Fruit fly (Drosophila melanogaster): ENCODE data around the gene CG12991.
A peak's percentile ranks its signal among the peaks of the same experiment; 100 is the strongest.

dm6 chrX:17531549-17532131 lies 48.0 kb upstream of the CG12991 start:
- TF ChIP-seq Dek (tag; optimal IDR thresholded peaks at IDR 0.05): no peak
- peak; percentile 63 for TF ChIP-seq jumu (GFP tag; optimal IDR thresholded peaks at IDR 0.05)
- no peak for TF ChIP-seq CG7963 (GFP tag; IDR thresholded peaks at IDR 0.05; ENCODE audit: partially characterized antibody)
- TF ChIP-seq Sry-β (GFP tag; optimal IDR thresholded peaks at IDR 0.05): no peak
- 0 out of 3 replicates have a peak, but pooled peaks have one; percentile 53 for TF ChIP-seq z (GFP tag; IDR thresholded peaks at IDR 0.05)
- no peak for TF ChIP-seq br (optimal IDR thresholded peaks at IDR 0.05)
- no peak for TF ChIP-seq psq (GFP tag; optimal IDR thresholded peaks at IDR 0.05)
- no peak for TF ChIP-seq wdn (GFP tag; IDR thresholded peaks at IDR 0.05)
- peak; percentile 59 for TF ChIP-seq grau (tag; optimal IDR thresholded peaks at IDR 0.05)
- peak; percentile 99 for TF ChIP-seq CG11456 (GFP tag; IDR thresholded peaks at IDR 0.05)

Data from whole organism, embryonic.